Worm (Caenorhabditis elegans): ENCODE results near the gene set-9.

set-9 gene

DNA sequence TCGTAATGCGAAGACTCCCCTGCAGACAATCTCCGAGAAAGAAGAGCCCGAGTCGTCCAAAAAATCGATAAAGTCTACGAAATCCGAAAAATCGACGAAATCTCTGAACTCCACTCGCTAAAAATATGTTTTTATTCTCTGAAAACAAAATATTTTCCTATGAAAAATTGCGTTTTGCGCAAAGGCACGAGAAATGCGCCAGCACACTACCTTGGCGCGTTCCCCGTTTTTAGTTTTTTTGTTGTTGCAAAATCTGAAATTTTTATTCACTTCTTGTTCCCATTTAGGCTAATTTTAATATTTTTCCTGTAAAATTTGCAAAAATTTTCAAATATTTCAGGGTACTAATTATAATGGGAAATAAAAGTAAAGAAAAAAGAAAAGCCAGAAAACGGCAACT is 52.8 kb downstream of the set-9 start, which contains the start of gene F55F10.1 (continued):
- TF ChIP-seq lin-11 (tag; optimal IDR thresholded peaks at IDR 0.05) (no peak), lsy-2 (tag; optimal IDR thresholded peaks at IDR 0.05) (peak; percentile 83 to 88), mab-5 (tag; optimal IDR thresholded peaks at IDR 0.05) (peak; percentile 9), nhr-6 (tag; optimal IDR thresholded peaks at IDR 0.05) (no peak), sma-9 (GFP tag; optimal IDR thresholded peaks at IDR 0.05) (no peak), sma-9 (tag; optimal IDR thresholded peaks at IDR 0.05) (no peak), unc-62 (GFP tag; optimal IDR thresholded peaks at IDR 0.05) (no peak), unc-39 (tag; optimal IDR thresholded peaks at IDR 0.05) (no peak), ztf-11 (tag; optimal IDR thresholded peaks at IDR 0.05) (no peak)

All from whole organism, L2 larva.